Fruit fly (Drosophila melanogaster): ENCODE measurements around the gene CG2217.

Gene CG2217

dm6 chr3R:30461608-30462243 lies 39.0 kb upstream of the CG2217 start (continued):
- TF ChIP-seq zf30C (GFP tag; optimal IDR thresholded peaks at IDR 0.05) = no peak
- peak in 1 of 2 experiments; percentile 20 for TF ChIP-seq bsh (GFP tag; optimal IDR thresholded peaks at IDR 0.05)
- peak; percentile 27; the same call in 1 of the 2 replicates for TF ChIP-seq vvl (GFP tag; IDR thresholded peaks at IDR 0.05)
- no peak for TF ChIP-seq CG1529 (GFP tag; optimal IDR thresholded peaks at IDR 0.05)
- peak; percentile 41 for TF ChIP-seq CG12219 (GFP tag; optimal IDR thresholded peaks at IDR 0.05)
- TF ChIP-seq CG15479 (GFP tag; optimal IDR thresholded peaks at IDR 0.05) = peak; percentile 21
- TF ChIP-seq Spps (tag; optimal IDR thresholded peaks at IDR 0.05) = peak; percentile 9
- peak; percentile 24; the same call in 1 of the 3 replicates for TF ChIP-seq tgo (GFP tag; IDR thresholded peaks at IDR 0.05)
- TF ChIP-seq CG17328 (GFP tag; IDR thresholded peaks at IDR 0.05) = 0 out of 2 replicates have a peak, but pooled peaks have one; percentile 32
- TF ChIP-seq CG9727 (GFP tag; optimal IDR thresholded peaks at IDR 0.05) = peak; percentile 25
- no peak for TF ChIP-seq Atf-2 (GFP tag; optimal IDR thresholded peaks at IDR 0.05)
- no peak for TF ChIP-seq CG12299 (tag; optimal IDR thresholded peaks at IDR 0.05)
- TF ChIP-seq az2 (GFP tag; optimal IDR thresholded peaks at IDR 0.05) = peak; percentile 10
- 0 out of 2 replicates have a peak, but pooled peaks have one; percentile 41 for TF ChIP-seq H2.0 (GFP tag; IDR thresholded peaks at IDR 0.05)
- peak; percentile 39 for TF ChIP-seq CG1603 (tag; optimal IDR thresholded peaks at IDR 0.05)
- peak; percentile 35 for TF ChIP-seq Fer1 (GFP tag; optimal IDR thresholded peaks at IDR 0.05)
- TF ChIP-seq hth (optimal IDR thresholded peaks at IDR 0.05) = no peak
- TF ChIP-seq Rfx (GFP tag; IDR thresholded peaks at IDR 0.05) = peak; percentile 46; the same call in 1 of the 2 replicates
- TF ChIP-seq CG8924 (tag; optimal IDR thresholded peaks at IDR 0.05) = peak; percentile 22
- 0 out of 3 replicates have a peak, but pooled peaks have one; percentile 45 for TF ChIP-seq CG2199 (GFP tag; IDR thresholded peaks at IDR 0.05)
- TF ChIP-seq CG18262 (tag; optimal IDR thresholded peaks at IDR 0.05) = peak; percentile 33
- no peak for TF ChIP-seq sd (tag; optimal IDR thresholded peaks at IDR 0.05)
- no peak for TF ChIP-seq Opbp (GFP tag; IDR thresholded peaks at IDR 0.05; ENCODE audit: partially characterized antibody)
- peak; percentile 70; the same call in 2 of the 3 replicates for TF ChIP-seq ci (GFP tag; IDR thresholded peaks at IDR 0.05)
- peak; percentile 59 for TF ChIP-seq CG11504 (tag; optimal IDR thresholded peaks at IDR 0.05)
- peak; percentile 29 for TF ChIP-seq PHDP (tag; optimal IDR thresholded peaks at IDR 0.05)
- peak; percentile 4 for TF ChIP-seq Hmr (GFP tag; optimal IDR thresholded peaks at IDR 0.05)
- TF ChIP-seq lab (GFP tag; optimal IDR thresholded peaks at IDR 0.05) = peak; percentile 51
- TF ChIP-seq Poxn (GFP tag; IDR thresholded peaks at IDR 0.05) = no peak
- peak; percentile 41; the same call in 1 of the 2 replicates for TF ChIP-seq HLH3B (GFP tag; IDR thresholded peaks at IDR 0.05)
- peak; percentile 38 for TF ChIP-seq grau (tag; optimal IDR thresholded peaks at IDR 0.05)
- peak; percentile 16 for TF ChIP-seq CG18599 (GFP tag; optimal IDR thresholded peaks at IDR 0.05)
- TF ChIP-seq Bgb (GFP tag; IDR thresholded peaks at IDR 0.05; ENCODE audit: partially characterized antibody) = no peak
- no peak for TF ChIP-seq bowl (GFP tag; IDR thresholded peaks at IDR 0.05)
- no peak for TF ChIP-seq Hand (GFP tag; optimal IDR thresholded peaks at IDR 0.05)
- peak; percentile 1 for TF ChIP-seq CG15011 (GFP tag; optimal IDR thresholded peaks at IDR 0.05)
- peak; percentile 15; the same call in 1 of the 3 replicates for TF ChIP-seq B-H1 (GFP tag; IDR thresholded peaks at IDR 0.05)
- TF ChIP-seq CG15269 (tag; optimal IDR thresholded peaks at IDR 0.05) = peak; percentile 56
- peak; percentile 43 for TF ChIP-seq CG12391 (tag; optimal IDR thresholded peaks at IDR 0.05)
- peak; percentile 6 for TF ChIP-seq CG4328 (GFP tag; optimal IDR thresholded peaks at IDR 0.05)
- peak; percentile 10 for TF ChIP-seq Blimp-1 (GFP tag; optimal IDR thresholded peaks at IDR 0.05)
- TF ChIP-seq Ada2b (GFP tag; IDR thresholded peaks at IDR 0.05) = no peak
- TF ChIP-seq CoRest (tag; optimal IDR thresholded peaks at IDR 0.05) = peak; percentile 41
- peak; percentile 89 for TF ChIP-seq CG11696 (GFP tag; IDR thresholded peaks at IDR 0.05)
- peak; percentile 47 for TF ChIP-seq unpg (GFP tag; optimal IDR thresholded peaks at IDR 0.05)
- TF ChIP-seq CG10959 (GFP tag; IDR thresholded peaks at IDR 0.05) = no peak
- no peak for TF ChIP-seq Dref (GFP tag; IDR thresholded peaks at IDR 0.05)
- TF ChIP-seq Med (GFP tag) = peak; percentile 54
- peak; percentile 41 for TF ChIP-seq Sox102F (GFP tag; optimal IDR thresholded peaks at IDR 0.05)
